Fruit fly (Drosophila melanogaster): ENCODE results near the gene CG14125.

- no peak for TF ChIP-seq Eip93F (GFP tag; optimal IDR thresholded peaks at IDR 0.05)
- peak; percentile 71 for TF ChIP-seq acj6 (GFP tag; optimal IDR thresholded peaks at IDR 0.05)
- TF ChIP-seq OdsH (GFP tag; optimal IDR thresholded peaks at IDR 0.05): peak; percentile 66
- TF ChIP-seq Hr38 (GFP tag; optimal IDR thresholded peaks at IDR 0.05): peak; percentile 75
- peak; percentile 63 for TF ChIP-seq Hr4 (GFP tag; optimal IDR thresholded peaks at IDR 0.05)
- peak; percentile 19; the same call in 1 of the 2 replicates for TF ChIP-seq CG11294 (GFP tag; IDR thresholded peaks at IDR 0.05)
- peak; percentile 33 for TF ChIP-seq CG3032 (tag; optimal IDR thresholded peaks at IDR 0.05)
- TF ChIP-seq vri (GFP tag; optimal IDR thresholded peaks at IDR 0.05): no peak
- no peak for TF ChIP-seq svp (GFP tag)
Measured at dm6 chr3L:12002321-12003248, 27.9 kb downstream of the CG14125 start, which contains the start of the genes Pop2 and CG6928.
